Worm (Caenorhabditis elegans) whole organism, early embryonic: ENCODE data around the gene pqn-54.

ENCODE experiments used
- ama-1 ChIP-seq: fragments of 150-350 bp; optimal IDR thresholded peaks from 2 replicates; lab custom pipeline; 2014
- ets-7 ChIP-seq: sonication (generic microtip); optimal IDR thresholded peaks from 2 replicates; lab custom pipeline; 2016; ENCODE audit warnings: missing genotype, missing genetic modification characterization, missing compliant biosample characterization
- flt-1 ChIP-seq: fragments of 200-800 bp; sonication (Bioruptor generic); IDR thresholded peaks from 2 replicates; pipeline ENCODE4 v1.3.6; 2022; ENCODE audit warnings: missing genetic modification characterization, missing compliant biosample characterization
- hmbx-1 ChIP-seq: sonication (generic microtip); optimal IDR thresholded peaks from 2 replicates; lab custom pipeline; 2016; ENCODE audit warnings: mild to moderate bottlenecking, missing genetic modification characterization, missing compliant biosample characterization

ce11 chrV:1471977-1472376 lies 7.2 kb downstream of the pqn-54 start:
- TF ChIP-seq hmbx-1 (no peak), ama-1 (no peak), flt-1 (GFP tag; lab: Robert Waterston, UW) (no peak), ets-7 (tag; lab: Kevin White, UChicago) (no peak)
